Worm (Caenorhabditis elegans) whole organism, L2 larva: ENCODE results near the gene H03G16.7.

Experiments
- lsy-2 ChIP-seq, 2 experiments: fragments of 150-350 bp in 1 of 2; sonication (generic microtip) in 1 of 2; optimal IDR thresholded peaks; 2 replicates each; lab custom pipeline; 2014 to 2017; ENCODE audit warnings: missing biosample characterization in 2 of 2, missing genetic modification characterization in 2 of 2
- nhr-6 ChIP-seq: fragments of 150-350 bp; optimal IDR thresholded peaks from 2 replicates; lab custom pipeline; 2014; ENCODE audit warnings: missing biosample characterization, missing genetic modification characterization
- snpc-4 ChIP-seq: fragments of 150-350 bp; optimal IDR thresholded peaks from 2 replicates; lab custom pipeline; 2014; ENCODE audit warnings: missing biosample characterization, missing genetic modification characterization
- unc-62 ChIP-seq: fragments of 150-350 bp; optimal IDR thresholded peaks from 2 replicates; lab custom pipeline; 2014; ENCODE audit warnings: missing biosample characterization, missing genetic modification reagents, missing genetic modification characterization
- ztf-4 ChIP-seq: fragments of 150-350 bp; optimal IDR thresholded peaks from 2 replicates; lab custom pipeline; 2014; ENCODE audit warnings: missing biosample characterization, missing genetic modification characterization

DNA sequence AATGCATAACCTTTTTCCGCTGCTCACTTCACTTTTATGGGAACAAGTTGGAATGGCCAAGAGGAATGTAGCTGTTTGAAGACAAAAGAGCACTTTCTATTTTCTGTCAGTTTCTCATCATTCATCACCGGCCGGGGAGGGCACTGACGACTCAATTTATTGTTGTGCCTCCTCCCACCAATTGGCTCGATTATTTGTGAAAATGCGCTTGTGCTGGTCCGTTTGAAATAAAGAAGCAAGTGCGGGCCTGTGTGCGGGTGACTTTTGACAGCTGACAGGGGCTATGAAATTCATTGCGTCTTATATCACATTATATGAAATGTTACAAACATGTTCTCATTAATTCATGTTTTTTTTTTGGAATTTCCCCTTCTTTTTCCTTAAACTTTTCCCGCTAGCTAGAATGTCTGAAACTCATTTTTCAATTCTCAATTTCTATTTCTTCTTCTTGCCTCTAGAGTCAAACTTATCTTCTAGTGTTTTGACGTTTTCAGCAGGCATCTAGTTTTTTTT, 41.8 kb downstream of the H03G16.7 start:
- TF ChIP-seq unc-62 (GFP tag; lab: Kevin White, UChicago) (no peak), snpc-4 (tag; lab: Kevin White, UChicago) (no peak), ztf-4 (tag; lab: Kevin White, UChicago) (no peak), nhr-6 (tag; lab: Kevin White, UChicago) (no peak), lsy-2 (tag; optimal IDR thresholded peaks at IDR 0.05; lab: Kevin White, UChicago) (peak in 1 of 2 experiments; percentile 13)
